Worm (Caenorhabditis elegans): ENCODE data around the gene rcd-1.

ce11 chrII:3764486-3764885 lies 10.8 kb downstream of the rcd-1 start, which contains the start of gene srx-112:
- TF ChIP-seq elt-2 (tag; optimal IDR thresholded peaks at IDR 0.05) (no peak), unc-3 (GFP tag; conservative IDR thresholded peaks at IDR 0.05) (no peak), unc-3 (tag; optimal IDR thresholded peaks at IDR 0.05) (no peak)
